Worm (Caenorhabditis elegans): Measurements from ENCODE around the gene W07G4.7.

W07G4.7 gene

ce11 chrV:13011904-13012303 is 22.6 kb downstream of the W07G4.7 start:
- TF ChIP-seq crh-2 (tag; optimal IDR thresholded peaks at IDR 0.05) (peak; percentile 92), sma-9 (GFP tag; optimal IDR thresholded peaks at IDR 0.05) (peak; percentile 78), sma-9 (tag; optimal IDR thresholded peaks at IDR 0.05) (no peak), nhr-25 (tag; optimal IDR thresholded peaks at IDR 0.05) (no peak), lin-11 (tag; optimal IDR thresholded peaks at IDR 0.05) (no peak), gmeb-1 (tag; optimal IDR thresholded peaks at IDR 0.05) (peak; percentile 22), nhr-10 (tag; optimal IDR thresholded peaks at IDR 0.05) (no peak), fos-1 (tag; optimal IDR thresholded peaks at IDR 0.05) (peak; percentile 28), F13H6.1 (tag; optimal IDR thresholded peaks at IDR 0.05) (peak; percentile 42)

- TF ChIP-seq blmp-1 (tag; optimal IDR thresholded peaks at IDR 0.05; ENCODE audit: insufficient read depth): peak; percentile 39
- TF ChIP-seq F13H6.1 (tag; optimal IDR thresholded peaks at IDR 0.05): peak; percentile 7
- peak; percentile 32 for TF ChIP-seq unc-55 (GFP tag; optimal IDR thresholded peaks at IDR 0.05)
- peak in 1 of 2 experiments; percentile 49 for TF ChIP-seq lsy-2 (tag; optimal IDR thresholded peaks at IDR 0.05)
- no peak for TF ChIP-seq ceh-82 (tag; optimal IDR thresholded peaks at IDR 0.05)
- TF ChIP-seq R02D3.7 (tag; optimal IDR thresholded peaks at IDR 0.05): no peak
- peak; percentile 21 for TF ChIP-seq lin-13 (GFP tag; optimal IDR thresholded peaks at IDR 0.05)
- no peak for TF ChIP-seq nhr-11 (tag; optimal IDR thresholded peaks at IDR 0.05)
- TF ChIP-seq C34F6.9 (tag; optimal IDR thresholded peaks at IDR 0.05): peak; percentile 57
- TF ChIP-seq nhr-129 (tag; optimal IDR thresholded peaks at IDR 0.05): peak; percentile 37
- peak; percentile 49 for TF ChIP-seq crh-2 (tag; optimal IDR thresholded peaks at IDR 0.05)
Observed at ce11 chrV:13009843-13010242, 24.7 kb downstream of the W07G4.7 start.

ce11 chrV:13009271-13009670 is 25.2 kb downstream of the W07G4.7 start:
- TF ChIP-seq lin-11 (tag; optimal IDR thresholded peaks at IDR 0.05): no peak
- no peak for TF ChIP-seq lin-13 (GFP tag; optimal IDR thresholded peaks at IDR 0.05)
- TF ChIP-seq elt-1 (tag; optimal IDR thresholded peaks at IDR 0.05): no peak
- TF ChIP-seq elt-3 (tag; optimal IDR thresholded peaks at IDR 0.05): no peak
- no peak for TF ChIP-seq ceh-82 (tag; optimal IDR thresholded peaks at IDR 0.05)
- no peak for TF ChIP-seq C34F6.9 (tag; optimal IDR thresholded peaks at IDR 0.05)
- TF ChIP-seq nhr-23 (tag; optimal IDR thresholded peaks at IDR 0.05): no peak
- no peak for TF ChIP-seq dmd-4 (tag; optimal IDR thresholded peaks at IDR 0.05)
- no peak for TF ChIP-seq nhr-129 (tag; optimal IDR thresholded peaks at IDR 0.05)
- TF ChIP-seq ama-1 (optimal IDR thresholded peaks at IDR 0.05): no peak
- no peak for TF ChIP-seq zag-1 (tag; optimal IDR thresholded peaks at IDR 0.05)
- no peak for TF ChIP-seq lsy-2 (tag; optimal IDR thresholded peaks at IDR 0.05)
- TF ChIP-seq nhr-11 (tag; optimal IDR thresholded peaks at IDR 0.05): no peak
- no peak for TF ChIP-seq mbf-1 (tag; optimal IDR thresholded peaks at IDR 0.05)
- TF ChIP-seq ztf-4 (tag; optimal IDR thresholded peaks at IDR 0.05): no peak
- no peak for TF ChIP-seq mab-5 (tag; optimal IDR thresholded peaks at IDR 0.05)
- TF ChIP-seq alr-1 (tag; optimal IDR thresholded peaks at IDR 0.05): no peak
- no peak for TF ChIP-seq fos-1 (tag; optimal IDR thresholded peaks at IDR 0.05)

ce11 chrV:13008825-13009224 is 25.7 kb downstream of the W07G4.7 start, which contains the start of gene F15B9.10:
F15B9.10 (minus strand) TSS chrV:13008925.
- no peak for TF ChIP-seq ceh-82 (tag; optimal IDR thresholded peaks at IDR 0.05)
- no peak for TF ChIP-seq crh-2 (tag; optimal IDR thresholded peaks at IDR 0.05)
- TF ChIP-seq alr-1 (tag; optimal IDR thresholded peaks at IDR 0.05): no peak
- TF ChIP-seq nhr-21 (tag; optimal IDR thresholded peaks at IDR 0.05): no peak
- TF ChIP-seq ztf-1 (GFP tag; conservative IDR thresholded peaks at IDR 0.05): no peak
- no peak for TF ChIP-seq zag-1 (tag; optimal IDR thresholded peaks at IDR 0.05)
- TF ChIP-seq nhr-77 (tag; optimal IDR thresholded peaks at IDR 0.05): no peak
- TF ChIP-seq skn-1 (tag; optimal IDR thresholded peaks at IDR 0.05): no peak
- no peak for TF ChIP-seq sem-4 (tag; optimal IDR thresholded peaks at IDR 0.05)
- no peak for TF ChIP-seq ceh-16 (tag; optimal IDR thresholded peaks at IDR 0.05)
- no peak for TF ChIP-seq F13H6.1 (tag; optimal IDR thresholded peaks at IDR 0.05)
- no peak for TF ChIP-seq blmp-1 (tag; optimal IDR thresholded peaks at IDR 0.05; ENCODE audit: insufficient read depth)
- no peak for TF ChIP-seq mdl-1 (tag; optimal IDR thresholded peaks at IDR 0.05)
- TF ChIP-seq elt-3 (tag; optimal IDR thresholded peaks at IDR 0.05): no peak
- no peak for TF ChIP-seq dmd-4 (tag; optimal IDR thresholded peaks at IDR 0.05)

- no peak for TF ChIP-seq ceh-82 (tag; optimal IDR thresholded peaks at IDR 0.05)
- TF ChIP-seq mab-5 (tag; optimal IDR thresholded peaks at IDR 0.05): no peak
- TF ChIP-seq lin-39 (tag; optimal IDR thresholded peaks at IDR 0.05): no peak
- no peak for TF ChIP-seq sem-4 (tag; optimal IDR thresholded peaks at IDR 0.05)
- no peak for TF ChIP-seq lin-13 (GFP tag; optimal IDR thresholded peaks at IDR 0.05)
- no peak for TF ChIP-seq alr-1 (tag; optimal IDR thresholded peaks at IDR 0.05)
- TF ChIP-seq nhr-25 (tag; optimal IDR thresholded peaks at IDR 0.05): no peak
- TF ChIP-seq mdl-1 (tag; optimal IDR thresholded peaks at IDR 0.05): no peak
- TF ChIP-seq aly-2 (tag; optimal IDR thresholded peaks at IDR 0.05): no peak
- no peak for TF ChIP-seq ztf-11 (tag; optimal IDR thresholded peaks at IDR 0.05)
- TF ChIP-seq unc-55 (GFP tag; optimal IDR thresholded peaks at IDR 0.05): no peak
- no peak for TF ChIP-seq lin-11 (tag; optimal IDR thresholded peaks at IDR 0.05)
- no peak for TF ChIP-seq nhr-237 (tag; optimal IDR thresholded peaks at IDR 0.05)
- no peak for TF ChIP-seq unc-39 (tag; optimal IDR thresholded peaks at IDR 0.05)
- TF ChIP-seq sma-3 (GFP tag; optimal IDR thresholded peaks at IDR 0.05): no peak
- TF ChIP-seq peb-1 (tag; optimal IDR thresholded peaks at IDR 0.05): no peak
- no peak for TF ChIP-seq nhr-129 (tag; optimal IDR thresholded peaks at IDR 0.05)
- TF ChIP-seq ztf-4 (tag; optimal IDR thresholded peaks at IDR 0.05): no peak
- TF ChIP-seq zag-1 (tag; optimal IDR thresholded peaks at IDR 0.05): no peak
- TF ChIP-seq lsy-2 (tag; optimal IDR thresholded peaks at IDR 0.05): no peak
Observed at ce11 chrV:13006754-13007153, 27.8 kb downstream of the W07G4.7 start.

All from whole organism, L2 larva.